Worm (Caenorhabditis elegans): ENCODE measurements around the gene acs-10.

acs-10 gene

ce11 chrV:14193451-14193850, 47.2 kb downstream of the acs-10 start, which contains the start of gene atfs-1 (continued):
- TF ChIP-seq bed-2 (GFP tag; IDR thresholded peaks at IDR 0.05) = 0 out of 2 replicates have a peak, but pooled peaks have one; percentile 44
- TF ChIP-seq snpc-1.1 (tag; optimal IDR thresholded peaks at IDR 0.05; ENCODE audit: insufficient read depth) = no peak
- no peak for TF ChIP-seq madf-3 (GFP tag; IDR thresholded peaks at IDR 0.05)
- TF ChIP-seq pbrm-1 (GFP tag; IDR thresholded peaks at IDR 0.05) = peak; percentile 59; the same call in 1 of the 2 replicates
- TF ChIP-seq lin-35 (GFP tag; optimal IDR thresholded peaks at IDR 0.05) = peak in 1 of 3 experiments; percentile 1
- peak; percentile 62 for TF ChIP-seq lin-40 (tag; optimal IDR thresholded peaks at IDR 0.05)
- TF ChIP-seq Y53G8AR.9 (GFP tag; conservative IDR thresholded peaks at IDR 0.05) = 0 out of 2 replicates have a peak, but pooled peaks have one; percentile 27
- TF ChIP-seq Y56A3A.18 (GFP tag; IDR thresholded peaks at IDR 0.05) = no peak
- peak; percentile 81 for TF ChIP-seq ama-1 (optimal IDR thresholded peaks at IDR 0.05)
- no peak for TF ChIP-seq ama-1 (GFP tag; optimal IDR thresholded peaks at IDR 0.05)
- TF ChIP-seq tbx-9 (tag; optimal IDR thresholded peaks at IDR 0.05; ENCODE audit: borderline replicate concordance) = no peak
- no peak for TF ChIP-seq ccch-3 (GFP tag; optimal IDR thresholded peaks at IDR 0.05)
- peak; percentile 51; the same call in 1 of the 2 replicates for TF ChIP-seq rcor-1 (GFP tag; IDR thresholded peaks at IDR 0.05)
- 0 out of 2 replicates have a peak, but pooled peaks have one; percentile 34 for TF ChIP-seq hsf-1 (GFP tag; IDR thresholded peaks at IDR 0.05)
- TF ChIP-seq ztf-6 (GFP tag; IDR thresholded peaks at IDR 0.05) = no peak
- no peak for TF ChIP-seq die-1 (tag; optimal IDR thresholded peaks at IDR 0.05)
- peak; percentile 75 for TF ChIP-seq ztf-18 (tag; optimal IDR thresholded peaks at IDR 0.05)
- TF ChIP-seq Y79H2A.3 (GFP tag; conservative IDR thresholded peaks at IDR 0.05) = no peak
- TF ChIP-seq ceh-27 (GFP tag; optimal IDR thresholded peaks at IDR 0.05) = peak; percentile 42
- TF ChIP-seq mxl-1 (tag; optimal IDR thresholded peaks at IDR 0.05) = no peak
- TF ChIP-seq egrh-3 (GFP tag; IDR thresholded peaks at IDR 0.05) = peak; percentile 41; the same call in 1 of the 2 replicates
- 0 out of 2 replicates have a peak, but pooled peaks have one; percentile 35 for TF ChIP-seq egl-44 (GFP tag; IDR thresholded peaks at IDR 0.05)
- no peak for TF ChIP-seq Y95B8A.8 (GFP tag; IDR thresholded peaks at IDR 0.05)
- peak; percentile 31 for TF ChIP-seq ZK185.1 (tag; optimal IDR thresholded peaks at IDR 0.05; ENCODE audit: poor library complexity, severe bottlenecking)
- TF ChIP-seq let-526 (GFP tag; IDR thresholded peaks at IDR 0.05) = no peak
- peak; percentile 41; the same call in 1 of the 2 replicates for TF ChIP-seq dox-1 (GFP tag; IDR thresholded peaks at IDR 0.05)
- peak; percentile 97 for TF ChIP-seq nhr-80 (tag; optimal IDR thresholded peaks at IDR 0.05)

ce11 chrV:14194514-14194913, 48.2 kb downstream of the acs-10 start:
- 0 out of 2 replicates have a peak, but pooled peaks have one; percentile 20 for TF ChIP-seq dox-1 (GFP tag; IDR thresholded peaks at IDR 0.05)
- peak; percentile 57 for TF ChIP-seq zfh-2 (GFP tag; conservative IDR thresholded peaks at IDR 0.05)
- TF ChIP-seq ama-1 (optimal IDR thresholded peaks at IDR 0.05) = peak; percentile 4
- no peak for TF ChIP-seq ama-1 (GFP tag; optimal IDR thresholded peaks at IDR 0.05)
- peak; percentile 23; the same call in 1 of the 2 replicates for TF ChIP-seq B0336.3 (GFP tag; IDR thresholded peaks at IDR 0.05)
- TF ChIP-seq tbp1 (GFP tag; optimal IDR thresholded peaks at IDR 0.05) = no peak
- TF ChIP-seq lag-1 (GFP tag; IDR thresholded peaks at IDR 0.05) = no peak

- TF ChIP-seq hsf-1 (GFP tag; IDR thresholded peaks at IDR 0.05) (no peak), ZK185.1 (tag; optimal IDR thresholded peaks at IDR 0.05; ENCODE audit: poor library complexity, severe bottlenecking) (peak; percentile 50), atf-7 (tag; optimal IDR thresholded peaks at IDR 0.05) (no peak), snpc-1.1 (tag; optimal IDR thresholded peaks at IDR 0.05; ENCODE audit: insufficient read depth) (no peak), egl-44 (GFP tag; IDR thresholded peaks at IDR 0.05) (no peak), F10E7.11 (tag; optimal IDR thresholded peaks at IDR 0.05) (no peak), ceh-27 (GFP tag; optimal IDR thresholded peaks at IDR 0.05) (no peak), unc-62 (GFP tag; optimal IDR thresholded peaks at IDR 0.05) (no peak), rpc-1 (optimal IDR thresholded peaks at IDR 0.05) (no peak), rpc-1 (tag; optimal IDR thresholded peaks at IDR 0.05) (no peak), F52B5.7 (tag; optimal IDR thresholded peaks at IDR 0.05) (peak; percentile 44), hlh-26 (GFP tag; conservative IDR thresholded peaks at IDR 0.05) (no peak), Y67H2A.10 (GFP tag; conservative IDR thresholded peaks at IDR 0.05) (no peak), ceh-58 (GFP tag; IDR thresholded peaks at IDR 0.05) (no peak), ama-1 (optimal IDR thresholded peaks at IDR 0.05) (no peak), ama-1 (GFP tag; optimal IDR thresholded peaks at IDR 0.05) (no peak), C06A6.2 (GFP tag; conservative IDR thresholded peaks at IDR 0.05) (peak; percentile 31; the same call in 1 of the 2 replicates), ets-4 (GFP tag; optimal IDR thresholded peaks at IDR 0.05) (no peak), K11D2.4 (GFP tag; IDR thresholded peaks at IDR 0.05) (no peak), rcor-1 (GFP tag; IDR thresholded peaks at IDR 0.05) (no peak), C17E4.6 (GFP tag; IDR thresholded peaks at IDR 0.05) (no peak), tbx-9 (tag; optimal IDR thresholded peaks at IDR 0.05; ENCODE audit: borderline replicate concordance) (no peak), D2030.7 (GFP tag; IDR thresholded peaks at IDR 0.05) (no peak)
These were observed 51.4 kb downstream of the acs-10 start for ce11 chrV:14197651-14198050.
